Fruit fly (Drosophila melanogaster) whole organism, embryonic: ENCODE results near the gene rtv.

Experiments used
- Aef1 ChIP-seq: fragments of 200-800 bp; sonication (Bioruptor generic); IDR thresholded peaks from 3 replicates; pipeline ENCODE4 v1.3.6; 2022; ENCODE audit warnings: missing biosample characterization, missing genetic modification characterization
- Asciz ChIP-seq: fragments of 200-800 bp; sonication (Bioruptor generic); optimal IDR thresholded peaks from 2 replicates; lab custom pipeline; 2017; ENCODE audit warnings: missing biosample characterization, mild to moderate bottlenecking, missing genetic modification characterization, missing genetic modification reagents
- BEAF-32 ChIP-seq: fragments of 200-800 bp; sonication (Bioruptor generic); optimal IDR thresholded peaks from 3 replicates; lab custom pipeline; 2017; ENCODE audit warnings: missing biosample characterization, missing genetic modification characterization, mild to moderate bottlenecking, moderate library complexity, missing genetic modification reagents
- C15 ChIP-seq: fragments of 200-800 bp; sonication (Bioruptor generic); IDR thresholded peaks from 3 replicates; pipeline ENCODE4 v1.3.6; 2022; ENCODE audit warnings: missing biosample characterization, missing genetic modification characterization
- CG12744 ChIP-seq: fragments of 200-800 bp; sonication (Bioruptor generic); optimal IDR thresholded peaks from 2 replicates; lab custom pipeline; 2016; ENCODE audit warnings: missing biosample characterization, missing genetic modification characterization
- CG13775 ChIP-seq: fragments of 200-800 bp; sonication (Bioruptor generic); optimal IDR thresholded peaks from 3 replicates; lab custom pipeline; 2017; ENCODE audit warnings: missing biosample characterization, mild to moderate bottlenecking, missing genetic modification characterization
- CG15696 ChIP-seq: fragments of 200-800 bp; sonication (Bioruptor generic); optimal IDR thresholded peaks from 2 replicates; lab custom pipeline; 2019; ENCODE audit warnings: missing biosample characterization, mild to moderate bottlenecking, missing genetic modification characterization, moderate library complexity
- CG2678 ChIP-seq: fragments of 200-800 bp; sonication (Bioruptor generic); optimal IDR thresholded peaks from 3 replicates; lab custom pipeline; 2019; ENCODE audit warnings: missing biosample characterization, mild to moderate bottlenecking, missing genetic modification characterization, moderate library complexity
- CG31365 ChIP-seq: fragments of 200-800 bp; sonication (Bioruptor generic); optimal IDR thresholded peaks from 2 replicates; lab custom pipeline; 2018; ENCODE audit warnings: missing biosample characterization, mild to moderate bottlenecking, missing genetic modification characterization
- CG32532 ChIP-seq: fragments of 200-800 bp; sonication (Bioruptor generic); IDR thresholded peaks from 2 replicates; pipeline ENCODE4 v1.3.6; 2022; ENCODE audit warnings: missing biosample characterization, missing genetic modification characterization
- CG32772 ChIP-seq: fragments of 200-800 bp; sonication (Bioruptor generic); IDR thresholded peaks from 2 replicates; pipeline ENCODE4 v1.3.6; 2022; ENCODE audit warnings: missing biosample characterization, missing genetic modification characterization
- CG34224 ChIP-seq: fragments of 200-800 bp; sonication (Bioruptor generic); IDR thresholded peaks from 3 replicates; pipeline ENCODE4 v1.3.6; 2022; ENCODE audit warnings: missing biosample characterization, missing genetic modification characterization; ENCODE audit not compliant: partially characterized antibody
- CG4282 ChIP-seq: fragments of 200-800 bp; sonication (Bioruptor generic); optimal IDR thresholded peaks from 2 replicates; lab custom pipeline; 2016; ENCODE audit warnings: missing biosample characterization, missing genetic modification characterization
- CG4424 ChIP-seq: fragments of 200-800 bp; sonication (Bioruptor generic); optimal IDR thresholded peaks from 3 replicates; lab custom pipeline; 2016; ENCODE audit warnings: missing biosample characterization, missing genetic modification characterization
- CG6683 ChIP-seq: fragments of 200-800 bp; sonication (Bioruptor generic); optimal IDR thresholded peaks from 2 replicates; lab custom pipeline; 2017; ENCODE audit warnings: missing biosample characterization, mild to moderate bottlenecking, missing genetic modification characterization, missing genetic modification reagents
- CG6765 ChIP-seq: fragments of 200-800 bp; sonication (Bioruptor generic); optimal IDR thresholded peaks from 3 replicates; lab custom pipeline; 2017; ENCODE audit warnings: missing biosample characterization, mild to moderate bottlenecking, missing genetic modification characterization
- CG9797 ChIP-seq: fragments of 200-800 bp; sonication (Bioruptor generic); optimal IDR thresholded peaks from 3 replicates; lab custom pipeline; 2018; ENCODE audit warnings: missing biosample characterization, mild to moderate bottlenecking, missing genetic modification characterization
- Dip3 ChIP-seq: fragments of 200-800 bp; sonication (Bioruptor generic); optimal IDR thresholded peaks from 3 replicates; lab custom pipeline; 2016; ENCODE audit warnings: missing biosample characterization, missing genetic modification characterization
- Dll ChIP-seq: fragments of 200-800 bp; sonication (Bioruptor generic); IDR thresholded peaks from 4 replicates; pipeline ENCODE4 v1.3.6; 2022; ENCODE audit warnings: missing biosample characterization, missing genetic modification characterization; ENCODE audit not compliant: partially characterized antibody
- Ets65A ChIP-seq: fragments of 200-800 bp; sonication (Bioruptor generic); peaks from one replicate; lab custom pipeline; 2016; ENCODE audit warnings: missing biosample characterization, missing genetic modification characterization
- HHEX ChIP-seq: fragments of 200-800 bp; sonication (Bioruptor generic); optimal IDR thresholded peaks from 3 replicates; lab custom pipeline; 2017; ENCODE audit warnings: missing biosample characterization, mild to moderate bottlenecking, missing genetic modification characterization, missing genetic modification reagents
- HLH4C ChIP-seq: fragments of 200-800 bp; sonication (Bioruptor generic); IDR thresholded peaks from 3 replicates; pipeline ENCODE4 v1.3.6; 2022; ENCODE audit warnings: missing biosample characterization, missing genetic modification characterization; ENCODE audit not compliant: partially characterized antibody
- HLH54F ChIP-seq: fragments of 200-800 bp; sonication (Bioruptor generic); optimal IDR thresholded peaks from 3 replicates; lab custom pipeline; 2016; ENCODE audit warnings: missing biosample characterization, missing genetic modification characterization
- HLHmδ ChIP-seq: fragments of 200-800 bp; sonication (Bioruptor generic); optimal IDR thresholded peaks from 2 replicates; lab custom pipeline; 2018; ENCODE audit warnings: missing biosample characterization, mild to moderate bottlenecking, missing genetic modification characterization, moderate library complexity
- Ravus ChIP-seq: fragments of 200-800 bp; sonication (Bioruptor generic); IDR thresholded peaks from 2 replicates; pipeline ENCODE4 v1.3.6; 2022; ENCODE audit warnings: missing biosample characterization, missing genetic modification characterization
- Scr ChIP-seq: fragments of 200-800 bp; sonication (Bioruptor generic); IDR thresholded peaks from 2 replicates; pipeline ENCODE4 v1.3.6; 2022; ENCODE audit warnings: missing biosample characterization, missing genetic modification characterization; ENCODE audit not compliant: partially characterized antibody
- bbx ChIP-seq: fragments of 200-800 bp; sonication (Bioruptor generic); IDR thresholded peaks from 2 replicates; pipeline ENCODE4 v1.3.6; 2022; ENCODE audit warnings: missing biosample characterization, missing genetic modification characterization; ENCODE audit not compliant: partially characterized antibody
- cg ChIP-seq: fragments of 200-800 bp; sonication (Bioruptor generic); optimal IDR thresholded peaks from 3 replicates; lab custom pipeline; 2019; ENCODE audit warnings: missing biosample characterization, mild to moderate bottlenecking, missing genetic modification characterization, moderate library complexity
- cwo ChIP-seq: fragments of 200-800 bp; sonication (Bioruptor generic); optimal IDR thresholded peaks from 3 replicates; lab custom pipeline; 2017; ENCODE audit warnings: missing biosample characterization, missing genetic modification characterization, mild to moderate bottlenecking, moderate library complexity, missing genetic modification reagents
- disco-r ChIP-seq: fragments of 200-800 bp; sonication (Bioruptor generic); optimal IDR thresholded peaks from 2 replicates; lab custom pipeline; 2016; ENCODE audit warnings: missing biosample characterization, missing genetic modification characterization
- exex ChIP-seq: fragments of 200-800 bp; sonication (Bioruptor generic); optimal IDR thresholded peaks from 4 replicates; lab custom pipeline; 2018; ENCODE audit warnings: missing biosample characterization, mild to moderate bottlenecking, missing genetic modification characterization, moderate library complexity
- gfzf ChIP-seq: fragments of 200-800 bp; sonication (Bioruptor generic); optimal IDR thresholded peaks from 2 replicates; lab custom pipeline; 2016; ENCODE audit warnings: missing biosample characterization, mild to moderate bottlenecking, missing genetic modification characterization, moderate library complexity
- gt ChIP-seq: fragments of 200-800 bp; sonication (Bioruptor generic); IDR thresholded peaks from 2 replicates; pipeline ENCODE4 v1.3.6; 2022; ENCODE audit warnings: missing biosample characterization, missing genetic modification characterization
- hbn ChIP-seq: fragments of 200-800 bp; sonication (Bioruptor generic); IDR thresholded peaks from 2 replicates; pipeline ENCODE4 v1.3.6; 2022; ENCODE audit warnings: missing biosample characterization, missing genetic modification characterization; ENCODE audit not compliant: partially characterized antibody
- ind ChIP-seq: fragments of 200-800 bp; sonication (Bioruptor generic); optimal IDR thresholded peaks from 3 replicates; lab custom pipeline; 2016; ENCODE audit warnings: missing biosample characterization, missing genetic modification characterization
- knrl ChIP-seq: fragments of 200-800 bp; sonication (Bioruptor generic); IDR thresholded peaks from 3 replicates; pipeline ENCODE4 v1.3.6; 2022; ENCODE audit warnings: missing biosample characterization, missing genetic modification characterization; ENCODE audit not compliant: partially characterized antibody
- mld ChIP-seq: fragments of 200-800 bp; sonication (Bioruptor generic); IDR thresholded peaks from 3 replicates; pipeline ENCODE4 v1.3.6; 2022; ENCODE audit warnings: missing biosample characterization, missing genetic modification characterization; ENCODE audit not compliant: partially characterized antibody
- nerfin-1 ChIP-seq: fragments of 200-800 bp; sonication (Bioruptor generic); optimal IDR thresholded peaks from 3 replicates; lab custom pipeline; 2019; ENCODE audit warnings: missing biosample characterization, mild to moderate bottlenecking, missing genetic modification characterization, moderate library complexity
- oc ChIP-seq: fragments of 200-800 bp; sonication (Bioruptor generic); optimal IDR thresholded peaks from 2 replicates; lab custom pipeline; 2018; ENCODE audit warnings: missing biosample characterization, mild to moderate bottlenecking, missing genetic modification characterization, moderate library complexity
- phol ChIP-seq: fragments of 200-800 bp; sonication (Bioruptor generic); optimal IDR thresholded peaks from 3 replicates; lab custom pipeline; 2018; ENCODE audit warnings: missing biosample characterization, mild to moderate bottlenecking, missing genetic modification characterization, moderate library complexity
- run ChIP-seq: fragments of 200-800 bp; sonication (Bioruptor generic); optimal IDR thresholded peaks from 3 replicates; lab custom pipeline; 2018; ENCODE audit warnings: missing biosample characterization, mild to moderate bottlenecking, missing genetic modification characterization
- slbo ChIP-seq: fragments of 200-800 bp; sonication (Bioruptor generic); IDR thresholded peaks from 2 replicates; pipeline ENCODE4 v1.3.6; 2022; ENCODE audit warnings: missing biosample characterization, missing genetic modification characterization
- slou ChIP-seq: fragments of 200-800 bp; sonication (Bioruptor generic); optimal IDR thresholded peaks from 3 replicates; lab custom pipeline; 2016; ENCODE audit warnings: missing biosample characterization, missing genetic modification characterization
- sr ChIP-seq: fragments of 200-800 bp; sonication (Bioruptor generic); IDR thresholded peaks from 3 replicates; pipeline ENCODE4 v1.3.6; 2022; ENCODE audit warnings: missing biosample characterization, missing genetic modification characterization
- usp ChIP-seq: fragments of >200 bp; optimal IDR thresholded peaks from 2 replicates; lab custom pipeline; 2017; ENCODE audit warnings: missing biosample characterization, missing genetic modification characterization
- wek ChIP-seq: fragments of 200-800 bp; sonication (Bioruptor generic); optimal IDR thresholded peaks from 3 replicates; lab custom pipeline; 2018; ENCODE audit warnings: missing biosample characterization, mild to moderate bottlenecking, missing genetic modification characterization, moderate library complexity
- z ChIP-seq: fragments of 200-800 bp; sonication (Bioruptor generic); IDR thresholded peaks from 3 replicates; pipeline ENCODE4 v1.3.6; 2022; ENCODE audit warnings: missing biosample characterization, missing genetic modification characterization
- zen2 ChIP-seq: fragments of 200-800 bp; sonication (Bioruptor generic); IDR thresholded peaks from 3 replicates; pipeline ENCODE4 v1.3.6; 2022; ENCODE audit warnings: missing biosample characterization, missing genetic modification characterization; ENCODE audit not compliant: partially characterized antibody

The rtv gene

dm6 chrX:11124749-11125508 is 28.9 kb downstream of the rtv start, which contains the start of gene Rpt3 (continued):
- TF ChIP-seq CG32532, result 0 out of 2 replicates have a peak, but pooled peaks have one; percentile 8
- no peak for TF ChIP-seq run (tag; lab: Kevin White, UChicago)
- 0 out of 3 replicates have a peak, but pooled peaks have one; percentile 12 for TF ChIP-seq Aef1 (GFP tag; lab: Robert Waterston, UW)
- peak; percentile 40 for TF ChIP-seq Ets65A
- peak; percentile 14 for TF ChIP-seq CG13775 (GFP tag; lab: Kevin White, UChicago)
- TF ChIP-seq z (GFP tag; lab: Robert Waterston, UW), result no peak
- peak; percentile 34; the same call in 1 of the 2 replicates for TF ChIP-seq slbo
- 0 out of 2 replicates have a peak, but pooled peaks have one; percentile 9 for TF ChIP-seq CG32772 (GFP tag; lab: Robert Waterston, UW)
- peak; percentile 68; the same call in 1 of the 3 replicates for TF ChIP-seq zen2 (GFP tag; lab: Robert Waterston, UW)
- no peak for TF ChIP-seq CG2678 (tag; lab: Kevin White, UChicago)
- peak; percentile 14 for TF ChIP-seq CG9797 (GFP tag; lab: Kevin White, UChicago)
- peak; percentile 66 for TF ChIP-seq CG34224
- TF ChIP-seq oc (tag; lab: Kevin White, UChicago), result no peak
- no peak for TF ChIP-seq C15
- TF ChIP-seq ind (GFP tag; lab: Kevin White, UChicago), result no peak
- no peak for TF ChIP-seq exex
- no peak for TF ChIP-seq Ravus
- no peak for TF ChIP-seq Asciz
- no peak for TF ChIP-seq CG6765
- no peak for TF ChIP-seq CG31365
- peak; percentile 86 for TF ChIP-seq Dll (GFP tag; lab: Robert Waterston, UW)
- peak; percentile 33 for TF ChIP-seq phol (tag; lab: Kevin White, UChicago)
- TF ChIP-seq HHEX, result no peak
- TF ChIP-seq mld (GFP tag; lab: Robert Waterston, UW), result peak; percentile 9; the same call in 1 of the 3 replicates
- TF ChIP-seq CG15696 (tag; lab: Kevin White, UChicago), result no peak
- TF ChIP-seq cg (GFP tag; lab: Kevin White, UChicago), result no peak
- TF ChIP-seq knrl (GFP tag; lab: Robert Waterston, UW), result peak; percentile 83
- TF ChIP-seq HLHmδ, result no peak
- TF ChIP-seq HLH4C (GFP tag; lab: Robert Waterston, UW), result peak; percentile 75
- TF ChIP-seq CG4282 (GFP tag; lab: Kevin White, UChicago), result no peak
- no peak for TF ChIP-seq CG4424 (GFP tag; lab: Kevin White, UChicago)
- peak; percentile 2 for TF ChIP-seq HLH54F (GFP tag; lab: Kevin White, UChicago)
- peak; percentile 63 for TF ChIP-seq hbn (GFP tag; lab: Robert Waterston, UW)
- TF ChIP-seq Dip3 (GFP tag; lab: Kevin White, UChicago), result no peak
- no peak for TF ChIP-seq gt (GFP tag; lab: Robert Waterston, UW)
- peak; percentile 88 for TF ChIP-seq Scr (GFP tag; lab: Robert Waterston, UW)
- no peak for TF ChIP-seq disco-r (GFP tag; lab: Kevin White, UChicago)
- no peak for TF ChIP-seq sr (GFP tag; lab: Robert Waterston, UW)
- peak; percentile 61 for TF ChIP-seq bbx (GFP tag; lab: Robert Waterston, UW)
- no peak for TF ChIP-seq wek (GFP tag; lab: Kevin White, UChicago)
- no peak for TF ChIP-seq usp (GFP tag; lab: Kevin White, UChicago)
- TF ChIP-seq slou (GFP tag; lab: Kevin White, UChicago), result no peak
- TF ChIP-seq nerfin-1, result no peak
- TF ChIP-seq BEAF-32 (GFP tag; lab: Kevin White, UChicago), result peak; percentile 90
- TF ChIP-seq cwo (GFP tag; lab: Kevin White, UChicago), result no peak
- TF ChIP-seq CG6683 (GFP tag; lab: Kevin White, UChicago), result no peak
- TF ChIP-seq gfzf (GFP tag; lab: Kevin White, UChicago), result peak; percentile 40
- TF ChIP-seq CG12744, result no peak
